Fruit fly (Drosophila melanogaster) whole organism, pupa: Measurements from ENCODE around the gene CG31802.

Experiments used
- CG13204 ChIP-seq: fragments of 200-800 bp; sonication (Bioruptor generic); optimal IDR thresholded peaks from 2 replicates; lab custom pipeline; 2018; ENCODE audit warnings: missing biosample characterization, mild to moderate bottlenecking, missing genetic modification characterization, moderate library complexity
- CG34367 ChIP-seq: fragments of 200-800 bp; sonication (Bioruptor generic); optimal IDR thresholded peaks from 2 replicates; lab custom pipeline; 2018; ENCODE audit warnings: missing biosample characterization, mild to moderate bottlenecking, missing genetic modification characterization

dm6 chr2L:18186695-18187094 lies 22.3 kb downstream of the CG31802 start:
- no peak for TF ChIP-seq CG13204
- TF ChIP-seq CG34367 (tag; lab: Kevin White, UChicago), result no peak
